Worm (Caenorhabditis elegans) whole organism, L4 larva: ENCODE results near the gene F20C5.7.
A peak's percentile ranks its signal among the peaks of the same experiment; 100 is the strongest.
"Not testable (repeated sequence)": the region's sequence is repeated elsewhere in the genome, so short reads cannot be mapped to it uniquely, and the experiment has no call there.

Experiments
- aly-2 ChIP-seq: sonication (generic microtip); optimal IDR thresholded peaks from 2 replicates; lab custom pipeline; 2018; ENCODE audit warnings: missing biosample characterization, missing genetic modification characterization
- ama-1 ChIP-seq: fragments of 150-350 bp; optimal IDR thresholded peaks from 2 replicates; lab custom pipeline; 2014; ENCODE audit warnings: inconsistent platforms, mixed read lengths
- ceh-20 ChIP-seq: fragments of 200-800 bp; sonication (Bioruptor generic); IDR thresholded peaks from 2 replicates; pipeline ENCODE4 v1.3.6; 2022; ENCODE audit warnings: missing genetic modification reagents, missing genetic modification characterization, missing compliant biosample characterization
- cey-2 ChIP-seq: sonication (generic microtip); optimal IDR thresholded peaks from 3 replicates; lab custom pipeline; 2017; ENCODE audit warnings: missing genetic modification characterization, mild to moderate bottlenecking, missing compliant biosample characterization, antibody characterized with exemption, borderline replicate concordance; ENCODE audit not compliant: insufficient read depth
- ctbp-1 ChIP-seq: fragments of 200-800 bp; sonication (Bioruptor generic); IDR thresholded peaks from 2 replicates; pipeline ENCODE4 v1.3.6; 2022; ENCODE audit warnings: missing genetic modification reagents, missing genetic modification characterization, missing compliant biosample characterization
- daf-16 ChIP-seq, 3 experiments: sonication (generic microtip); optimal IDR thresholded peaks; 2 replicates each; lab custom pipeline; 2016 to 2017; ENCODE audit warnings: missing genetic modification characterization in 3 of 3, missing genetic modification reagents in 3 of 3, mild to moderate bottlenecking in 2 of 3, missing compliant biosample characterization in 2 of 3, missing biosample characterization in 1 of 3, moderate library complexity in 1 of 3
- daf-8 ChIP-seq: fragments of 200-800 bp; sonication (Bioruptor generic); IDR thresholded peaks from 2 replicates; pipeline ENCODE4 v1.3.6; 2022; ENCODE audit warnings: missing genetic modification characterization, missing compliant biosample characterization
- dmd-9 ChIP-seq: fragments of 200-800 bp; sonication (Bioruptor generic); IDR thresholded peaks from 2 replicates; pipeline ENCODE4 v1.3.6; 2022; ENCODE audit warnings: missing genetic modification reagents, missing genetic modification characterization, missing compliant biosample characterization
- dve-1 ChIP-seq: sonication (generic microtip); optimal IDR thresholded peaks from 2 replicates; lab custom pipeline; 2017; ENCODE audit warnings: antibody characterized with exemption, mild to moderate bottlenecking, missing genetic modification characterization, missing compliant biosample characterization; ENCODE audit not compliant: insufficient read depth
- egl-27 ChIP-seq: sonication (generic microtip); optimal IDR thresholded peaks from 3 replicates; lab custom pipeline; 2017; ENCODE audit warnings: missing biosample characterization, missing genetic modification reagents, missing genetic modification characterization
- egl-43 ChIP-seq: fragments of 200-800 bp; sonication (Bioruptor generic); IDR thresholded peaks from 2 replicates; pipeline ENCODE4 v1.3.6; 2022; ENCODE audit warnings: missing genetic modification reagents, missing genetic modification characterization, missing compliant biosample characterization
- fos-1 ChIP-seq: fragments of 150-350 bp; optimal IDR thresholded peaks from 2 replicates; lab custom pipeline; 2014; ENCODE audit warnings: missing biosample characterization, missing genetic modification characterization
- hif-1 ChIP-seq, 2 experiments: sonication (generic microtip); optimal IDR thresholded peaks; 2 replicates each; lab custom pipeline; 2016 to 2017; ENCODE audit warnings: missing compliant biosample characterization in 2 of 2, missing genetic modification characterization in 2 of 2, missing genetic modification reagents in 2 of 2, missing genotype in 2 of 2, mild to moderate bottlenecking in 1 of 2
- hmg-1.1 ChIP-seq: fragments of 200-800 bp; sonication (Bioruptor generic); IDR thresholded peaks from 2 replicates; pipeline ENCODE4 v1.3.6; 2022; ENCODE audit warnings: missing genetic modification reagents, missing genetic modification characterization, missing compliant biosample characterization
- lsy-2 ChIP-seq, 2 experiments: fragments of 150-350 bp in 1 of 2; sonication (generic microtip) in 1 of 2; optimal IDR thresholded peaks; 2 replicates each; lab custom pipeline; 2014 to 2017; ENCODE audit warnings: missing biosample characterization in 2 of 2, missing genetic modification characterization in 2 of 2
- madf-5 ChIP-seq, 2 experiments: fragments of 200-800 bp; sonication (Bioruptor generic); IDR thresholded peaks; 2 replicates each; pipeline ENCODE4 v1.3.6; 2022; ENCODE audit warnings: missing compliant biosample characterization in 2 of 2, missing genetic modification characterization in 2 of 2
- madf-9 ChIP-seq: fragments of 200-800 bp; sonication (Bioruptor generic); conservative IDR thresholded peaks from 2 replicates; pipeline ENCODE4 v1.3.6; 2022; ENCODE audit warnings: missing genetic modification reagents, missing genetic modification characterization, missing compliant biosample characterization
- mdt-29 ChIP-seq: fragments of 200-800 bp; sonication (Bioruptor generic); IDR thresholded peaks from 2 replicates; pipeline ENCODE4 v1.3.6; 2022; ENCODE audit warnings: missing genetic modification reagents, missing genetic modification characterization, missing compliant biosample characterization
- nhr-102 ChIP-seq: sonication (generic microtip); optimal IDR thresholded peaks from 2 replicates; lab custom pipeline; 2016; ENCODE audit warnings: mild to moderate bottlenecking, missing genetic modification characterization, moderate library complexity, missing compliant biosample characterization
- nhr-11 ChIP-seq: fragments of 150-350 bp; optimal IDR thresholded peaks from 2 replicates; lab custom pipeline; 2014; ENCODE audit warnings: missing biosample characterization, missing genetic modification characterization
- nhr-111 ChIP-seq: fragments of 200-800 bp; sonication (Bioruptor generic); optimal IDR thresholded peaks from 2 replicates; lab custom pipeline; 2018; ENCODE audit warnings: mild to moderate bottlenecking, missing genetic modification characterization, missing compliant biosample characterization
- pha-4 ChIP-seq, 2 experiments: fragments of 150-350 bp in 1 of 2; fragments of 200-800 bp in 1 of 2; sonication (Bioruptor generic) in 1 of 2; IDR thresholded peaks in 1 of 2; optimal IDR thresholded peaks in 1 of 2; 2 replicates each; pipeline versions ENCODE4 v1.3.6 to Lab custom; 2014 to 2022; ENCODE audit warnings: missing genetic modification characterization in 2 of 2, missing genetic modification reagents in 2 of 2, missing biosample characterization in 1 of 2, missing compliant biosample characterization in 1 of 2
- unc-130 ChIP-seq: sonication (generic microtip); optimal IDR thresholded peaks from 2 replicates; lab custom pipeline; 2016; ENCODE audit warnings: missing genetic modification reagents, missing genetic modification characterization, missing compliant biosample characterization
- unc-62 ChIP-seq, 3 experiments: fragments of 150-350 bp in 1 of 3; sonication (generic microtip); optimal IDR thresholded peaks in 2 of 3; peaks in 1 of 3; 1 replicate in 1 of 3; 2 replicates in 2 of 3; lab custom pipeline; 2014 to 2017; ENCODE audit warnings: missing biosample characterization in 3 of 3, missing genetic modification characterization in 3 of 3, missing genetic modification reagents in 3 of 3, missing genotype in 1 of 3
- zfp-2 ChIP-seq: sonication (generic microtip); optimal IDR thresholded peaks from 2 replicates; lab custom pipeline; 2016; ENCODE audit warnings: mild to moderate bottlenecking, missing genetic modification characterization, missing compliant biosample characterization
- ztf-11 ChIP-seq: fragments of 150-350 bp; optimal IDR thresholded peaks from 2 replicates; lab custom pipeline; 2014; ENCODE audit warnings: missing biosample characterization, missing genetic modification characterization
- ztf-7 ChIP-seq: fragments of 150-350 bp; optimal IDR thresholded peaks from 2 replicates; lab custom pipeline; 2014; ENCODE audit warnings: missing biosample characterization, missing genetic modification characterization

F20C5.7 gene

DNA sequence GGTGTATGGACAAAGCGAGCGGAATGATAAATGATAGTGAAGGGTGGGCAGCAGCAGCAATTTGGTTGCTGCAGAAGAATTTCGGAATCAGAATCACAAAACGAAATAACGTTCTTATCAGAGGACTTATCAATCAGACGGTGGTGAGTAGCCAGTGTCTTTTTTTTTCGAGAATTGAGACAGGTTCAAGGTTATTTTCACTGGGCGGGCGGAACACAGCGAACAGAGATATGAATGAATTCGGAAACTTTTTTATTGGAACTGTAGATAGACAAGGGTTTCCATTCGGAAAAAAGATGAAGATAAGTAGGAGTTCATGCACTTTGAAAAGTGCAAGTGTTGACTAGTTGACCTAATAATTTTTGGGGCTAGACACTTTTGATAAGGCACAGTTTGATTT is 47.7 kb upstream of the F20C5.7 start (continued):
- TF ChIP-seq dmd-9 (no peak), aly-2 (tag; lab: Kevin White, UChicago) (no peak), cey-2 (tag; lab: Kevin White, UChicago) (no peak), dve-1 (peak; percentile 37)

ce11 chrIV:8792808-8793207 is 47.3 kb upstream of the F20C5.7 start, which contains the start of gene C33D9.3:
TSS of gene C33D9.3 (minus strand) at chrIV:8792908.
- TF ChIP-seq nhr-11 (tag; lab: Kevin White, UChicago) = no peak
- TF ChIP-seq zfp-2 = no peak
- TF ChIP-seq unc-62 (GFP tag; optimal IDR thresholded peaks at IDR 0.05 in 1 of 2; lab: Kevin White, UChicago) = peak in 1 of 2 experiments; percentile 15
- TF ChIP-seq unc-62 (tag; optimal IDR thresholded peaks at IDR 0.05; lab: Kevin White, UChicago) = no peak
- TF ChIP-seq nhr-111 (GFP tag; lab: Kevin White, UChicago) = no peak

DNA sequence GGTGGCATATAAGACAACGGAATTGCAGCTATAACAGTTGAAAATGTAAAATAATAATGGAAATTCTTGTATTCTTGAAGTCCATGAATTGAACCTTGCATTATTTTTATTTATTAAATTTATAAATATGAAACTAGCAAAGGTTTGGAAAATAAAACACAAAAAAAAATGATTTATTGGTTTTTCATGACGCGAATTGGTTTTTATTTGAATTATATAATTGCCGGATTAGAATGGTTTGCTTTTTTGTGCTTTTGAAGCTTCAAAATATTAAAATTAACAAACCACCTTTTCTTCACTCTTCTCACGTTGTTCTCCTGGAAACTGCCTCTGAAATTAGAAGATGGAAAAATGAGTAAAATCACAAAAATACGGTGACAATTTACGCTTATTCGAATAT is 44.7 kb upstream of the F20C5.7 start, which contains the start of gene sru-35:
Gene sru-35 (minus strand): TSS at position 101 of the 400 bp plus-strand sequence.
- no peak for TF ChIP-seq ztf-7 (tag; lab: Kevin White, UChicago)
- no peak for TF ChIP-seq hmg-1.1 (GFP tag; lab: Robert Waterston, UW)
- no peak for TF ChIP-seq lsy-2 (tag; optimal IDR thresholded peaks at IDR 0.05; lab: Kevin White, UChicago)
- no peak for TF ChIP-seq dmd-9
- no peak for TF ChIP-seq madf-5 (GFP tag; IDR thresholded peaks at IDR 0.05; lab: Robert Waterston, UW)
- no peak for TF ChIP-seq dve-1
- TF ChIP-seq ama-1 (lab: Kevin White, UChicago) = no peak
- TF ChIP-seq ceh-20 (GFP tag; lab: Robert Waterston, UW) = no peak
- TF ChIP-seq daf-16 (GFP tag; optimal IDR thresholded peaks at IDR 0.05; lab: Kevin White, UChicago) = no peak
- TF ChIP-seq daf-16 (tag; optimal IDR thresholded peaks at IDR 0.05; lab: Kevin White, UChicago) = no peak
- no peak for TF ChIP-seq fos-1 (tag; lab: Kevin White, UChicago)
- TF ChIP-seq egl-27 (tag; lab: Kevin White, UChicago) = no peak
- TF ChIP-seq daf-8 (GFP tag; lab: Robert Waterston, UW) = no peak
- TF ChIP-seq mdt-29 (GFP tag; lab: Robert Waterston, UW) = no peak

- not testable (repeated sequence) for TF ChIP-seq ceh-20, madf-9, ctbp-1 (GFP tag; lab: Robert Waterston, UW)
Measured at ce11 chrIV:8788048-8788447, 42.6 kb upstream of the F20C5.7 start, which contains the start of gene C33D9.10. TSS of gene C33D9.10 (minus strand) at chrIV:8788148.

DNA sequence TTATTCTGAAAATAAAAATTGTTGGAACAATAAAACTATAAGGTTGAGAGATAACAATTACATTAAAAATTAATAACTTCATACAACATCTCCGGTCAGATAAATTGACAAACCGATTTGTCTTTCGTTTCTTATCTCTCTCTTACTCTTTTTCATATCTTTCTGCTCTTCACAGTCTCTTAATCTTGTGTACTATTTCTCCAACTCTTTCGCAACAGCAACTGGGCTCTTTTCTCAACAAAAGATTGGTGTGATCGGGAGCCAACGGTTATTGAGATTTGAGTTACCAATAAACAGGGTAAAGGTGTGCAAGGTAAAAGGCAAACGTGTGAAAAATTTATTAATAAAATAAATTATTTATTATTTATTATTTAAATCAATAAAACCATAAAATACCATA is 41.2 kb upstream of the F20C5.7 start, which contains the start of gene C33D9.8:
Gene C33D9.8 (minus strand): TSS at position 99 of the 400 bp plus-strand sequence.
- TF ChIP-seq daf-16 (GFP tag; optimal IDR thresholded peaks at IDR 0.05; lab: Kevin White, UChicago) (no peak), daf-16 (tag; optimal IDR thresholded peaks at IDR 0.05; lab: Kevin White, UChicago) (peak; percentile 24), pha-4 (GFP tag; IDR thresholded peaks at IDR 0.05; lab: Robert Waterston, UW) (no peak), pha-4 (tag; optimal IDR thresholded peaks at IDR 0.05; lab: Kevin White, UChicago) (no peak), ztf-11 (tag; lab: Kevin White, UChicago) (no peak)

ce11 chrIV:8784855-8785327 is 39.4 kb upstream of the F20C5.7 start, which contains the start of gene C33D9.13:
TSS of gene C33D9.13 (minus strand) at chrIV:8785277.
- TF ChIP-seq nhr-102 = no peak
- TF ChIP-seq hif-1 (tag; optimal IDR thresholded peaks at IDR 0.05; lab: Kevin White, UChicago) = no peak
- TF ChIP-seq unc-130 = no peak
- TF ChIP-seq egl-43 (GFP tag; lab: Robert Waterston, UW) = no peak
